Worm (Caenorhabditis elegans) whole organism, L2 larva: Measurements from ENCODE around the gene str-94.
A peak's percentile ranks its signal among the peaks of the same experiment; 100 is the strongest.

ENCODE experiments used
- C34F6.9 ChIP-seq: fragments of 150-350 bp; optimal IDR thresholded peaks from 2 replicates; lab custom pipeline; 2014; ENCODE audit warnings: missing biosample characterization, missing genetic modification characterization
- F13H6.1 ChIP-seq: sonication (generic microtip); optimal IDR thresholded peaks from 2 replicates; lab custom pipeline; 2016; ENCODE audit warnings: missing genetic modification characterization, missing compliant biosample characterization
- R02D3.7 ChIP-seq: fragments of 150-350 bp; optimal IDR thresholded peaks from 2 replicates; lab custom pipeline; 2014; ENCODE audit warnings: missing biosample characterization, missing genetic modification characterization
- ZK546.5 ChIP-seq: sonication (generic microtip); optimal IDR thresholded peaks from 2 replicates; lab custom pipeline; 2017; ENCODE audit warnings: missing biosample characterization, missing genetic modification characterization
- alr-1 ChIP-seq: fragments of 150-350 bp; optimal IDR thresholded peaks from 2 replicates; lab custom pipeline; 2014; ENCODE audit warnings: missing biosample characterization, missing genetic modification characterization
- aly-2 ChIP-seq: fragments of 150-350 bp; optimal IDR thresholded peaks from 2 replicates; lab custom pipeline; 2014; ENCODE audit warnings: missing biosample characterization, missing genetic modification characterization
- ama-1 ChIP-seq: fragments of 150-350 bp; optimal IDR thresholded peaks from 2 replicates; lab custom pipeline; 2018; ENCODE audit warnings: inconsistent platforms
- blmp-1 ChIP-seq: sonication (generic microtip); optimal IDR thresholded peaks from 2 replicates; lab custom pipeline; 2017; ENCODE audit warnings: missing genetic modification characterization, mild to moderate bottlenecking, missing compliant biosample characterization, antibody characterized with exemption, moderate library complexity; ENCODE audit not compliant: insufficient read depth
- ceh-16 ChIP-seq: fragments of 150-350 bp; optimal IDR thresholded peaks from 2 replicates; lab custom pipeline; 2014; ENCODE audit warnings: missing biosample characterization, missing genetic modification characterization
- ceh-82 ChIP-seq: fragments of 150-350 bp; optimal IDR thresholded peaks from 2 replicates; lab custom pipeline; 2014; ENCODE audit warnings: missing biosample characterization, missing genetic modification characterization
- crh-2 ChIP-seq: sonication (generic microtip); optimal IDR thresholded peaks from 2 replicates; lab custom pipeline; 2017; ENCODE audit warnings: missing biosample characterization, missing genetic modification characterization
- dmd-4 ChIP-seq: sonication (generic microtip); optimal IDR thresholded peaks from 2 replicates; lab custom pipeline; 2017; ENCODE audit warnings: missing biosample characterization, missing genetic modification characterization
- egl-27 ChIP-seq: sonication (generic microtip); optimal IDR thresholded peaks from 3 replicates; lab custom pipeline; 2017; ENCODE audit warnings: missing biosample characterization, missing genetic modification reagents, missing genetic modification characterization
- elt-1 ChIP-seq: fragments of 150-350 bp; optimal IDR thresholded peaks from 2 replicates; lab custom pipeline; 2014; ENCODE audit warnings: missing biosample characterization, missing genetic modification characterization
- elt-3 ChIP-seq: sonication (generic microtip); optimal IDR thresholded peaks from 2 replicates; lab custom pipeline; 2017; ENCODE audit warnings: missing biosample characterization, missing genetic modification characterization
- fos-1 ChIP-seq: fragments of 150-350 bp; optimal IDR thresholded peaks from 2 replicates; lab custom pipeline; 2014; ENCODE audit warnings: missing biosample characterization, missing genetic modification characterization
- lin-11 ChIP-seq: fragments of 150-350 bp; sonication (generic microtip); optimal IDR thresholded peaks from 2 replicates; lab custom pipeline; 2014; ENCODE audit warnings: missing biosample characterization, missing genetic modification characterization, inconsistent platforms, mixed read lengths
- lin-13 ChIP-seq: fragments of 150-350 bp; optimal IDR thresholded peaks from 2 replicates; lab custom pipeline; 2014; ENCODE audit warnings: missing biosample characterization, missing genetic modification reagents, missing genetic modification characterization
- lin-39 ChIP-seq: fragments of 150-350 bp; optimal IDR thresholded peaks from 2 replicates; lab custom pipeline; 2014; ENCODE audit warnings: missing biosample characterization, missing genetic modification reagents, missing genetic modification characterization
- lsy-2 ChIP-seq, 2 experiments: fragments of 150-350 bp in 1 of 2; sonication (generic microtip) in 1 of 2; optimal IDR thresholded peaks; 2 replicates each; lab custom pipeline; 2014 to 2017; ENCODE audit warnings: missing biosample characterization in 2 of 2, missing genetic modification characterization in 2 of 2
- mab-5 ChIP-seq: fragments of 150-350 bp; optimal IDR thresholded peaks from 2 replicates; lab custom pipeline; 2014; ENCODE audit warnings: missing biosample characterization, missing genetic modification characterization
- mbf-1 ChIP-seq: sonication (generic microtip); optimal IDR thresholded peaks from 2 replicates; lab custom pipeline; 2017; ENCODE audit warnings: missing biosample characterization, missing genetic modification characterization
- mdl-1 ChIP-seq, 2 experiments: fragments of 150-350 bp in 1 of 2; sonication (generic microtip) in 1 of 2; optimal IDR thresholded peaks; 2 replicates each; lab custom pipeline; 2017; ENCODE audit warnings: missing biosample characterization in 2 of 2, missing genetic modification characterization in 2 of 2
- nhr-10 ChIP-seq: sonication (generic microtip); optimal IDR thresholded peaks from 2 replicates; lab custom pipeline; 2017; ENCODE audit warnings: missing biosample characterization, missing genetic modification characterization
- nhr-11 ChIP-seq: fragments of 150-350 bp; optimal IDR thresholded peaks from 2 replicates; lab custom pipeline; 2014; ENCODE audit warnings: missing biosample characterization, missing genetic modification characterization
- nhr-12 ChIP-seq: fragments of 150-350 bp; optimal IDR thresholded peaks from 2 replicates; lab custom pipeline; 2014; ENCODE audit warnings: missing biosample characterization, missing genetic modification characterization
- nhr-129 ChIP-seq: fragments of 150-350 bp; optimal IDR thresholded peaks from 2 replicates; lab custom pipeline; 2014; ENCODE audit warnings: missing biosample characterization, missing genetic modification characterization
- nhr-23 ChIP-seq: fragments of 150-350 bp; optimal IDR thresholded peaks from 2 replicates; lab custom pipeline; 2014; ENCODE audit warnings: missing biosample characterization, missing genetic modification reagents, missing genetic modification characterization
- nhr-6 ChIP-seq: fragments of 150-350 bp; optimal IDR thresholded peaks from 2 replicates; lab custom pipeline; 2014; ENCODE audit warnings: missing biosample characterization, missing genetic modification characterization
- sem-4 ChIP-seq: fragments of 150-350 bp; optimal IDR thresholded peaks from 2 replicates; lab custom pipeline; 2014; ENCODE audit warnings: missing biosample characterization, missing genetic modification reagents, missing genetic modification characterization
- skn-1 ChIP-seq: sonication (generic microtip); optimal IDR thresholded peaks from 2 replicates; lab custom pipeline; 2017; ENCODE audit warnings: missing biosample characterization, missing genetic modification characterization
- sma-3 ChIP-seq: sonication (generic microtip); optimal IDR thresholded peaks from 2 replicates; lab custom pipeline; 2016; ENCODE audit warnings: missing genetic modification reagents, missing genetic modification characterization, missing compliant biosample characterization
- sma-9 ChIP-seq, 2 experiments: fragments of 150-350 bp in 1 of 2; sonication (generic microtip) in 1 of 2; optimal IDR thresholded peaks; 2 replicates each; lab custom pipeline; 2014 to 2016; ENCODE audit warnings: missing genetic modification characterization in 2 of 2, mild to moderate bottlenecking in 1 of 2, missing biosample characterization in 1 of 2, missing compliant biosample characterization in 1 of 2, missing genetic modification reagents in 1 of 2, moderate library complexity in 1 of 2
- snpc-4 ChIP-seq: fragments of 150-350 bp; optimal IDR thresholded peaks from 2 replicates; lab custom pipeline; 2014; ENCODE audit warnings: missing biosample characterization, missing genetic modification characterization
- unc-39 ChIP-seq: fragments of 150-350 bp; optimal IDR thresholded peaks from 2 replicates; lab custom pipeline; 2014; ENCODE audit warnings: missing biosample characterization, missing genetic modification characterization
- unc-55 ChIP-seq: fragments of 150-350 bp; sonication (generic microtip); optimal IDR thresholded peaks from 3 replicates; lab custom pipeline; 2014; ENCODE audit warnings: missing biosample characterization, missing genetic modification reagents, missing genetic modification characterization
- unc-62 ChIP-seq: fragments of 150-350 bp; optimal IDR thresholded peaks from 2 replicates; lab custom pipeline; 2014; ENCODE audit warnings: missing biosample characterization, missing genetic modification reagents, missing genetic modification characterization
- ztf-1 ChIP-seq: fragments of 200-800 bp; sonication (Bioruptor generic); conservative IDR thresholded peaks from 2 replicates; pipeline ENCODE4 v1.3.6; 2022; ENCODE audit warnings: missing genetic modification characterization, missing compliant biosample characterization

The str-94 gene

DNA sequence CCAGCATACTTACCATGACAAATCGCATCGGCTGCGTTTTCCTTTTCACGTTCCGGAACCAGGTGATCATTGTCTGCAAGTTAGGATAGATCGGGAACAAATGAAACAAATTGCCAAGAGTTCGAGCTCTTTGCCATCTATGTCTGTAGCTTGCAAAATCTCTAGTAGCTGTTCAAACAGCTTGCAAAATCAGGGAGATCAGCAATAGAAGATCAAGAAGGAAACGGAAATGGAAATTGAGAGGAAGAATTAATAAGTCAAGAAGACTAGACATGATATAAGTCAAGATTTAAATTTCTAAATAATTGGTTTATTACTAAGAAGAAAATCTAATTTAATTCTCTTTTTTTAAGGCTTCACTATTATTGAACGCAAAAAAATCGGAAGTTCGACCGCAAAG, 16.8 kb downstream of the str-94 start, which contains the start of gene F07C3.3:
Gene F07C3.3 (minus strand): TSS at position 101 of the 400 bp plus-strand sequence.
- TF ChIP-seq sma-9 (GFP tag; optimal IDR thresholded peaks at IDR 0.05; lab: Kevin White, UChicago) (no peak), sma-9 (tag; optimal IDR thresholded peaks at IDR 0.05; lab: Kevin White, UChicago) (no peak), ceh-82 (tag; lab: Kevin White, UChicago) (no peak), nhr-23 (no peak), nhr-10 (tag; lab: Kevin White, UChicago) (no peak), nhr-6 (no peak), lin-13 (no peak), C34F6.9 (tag; lab: Kevin White, UChicago) (no peak), alr-1 (tag; lab: Kevin White, UChicago) (no peak), fos-1 (tag; lab: Kevin White, UChicago) (no peak), elt-1 (tag; lab: Kevin White, UChicago) (no peak)

DNA sequence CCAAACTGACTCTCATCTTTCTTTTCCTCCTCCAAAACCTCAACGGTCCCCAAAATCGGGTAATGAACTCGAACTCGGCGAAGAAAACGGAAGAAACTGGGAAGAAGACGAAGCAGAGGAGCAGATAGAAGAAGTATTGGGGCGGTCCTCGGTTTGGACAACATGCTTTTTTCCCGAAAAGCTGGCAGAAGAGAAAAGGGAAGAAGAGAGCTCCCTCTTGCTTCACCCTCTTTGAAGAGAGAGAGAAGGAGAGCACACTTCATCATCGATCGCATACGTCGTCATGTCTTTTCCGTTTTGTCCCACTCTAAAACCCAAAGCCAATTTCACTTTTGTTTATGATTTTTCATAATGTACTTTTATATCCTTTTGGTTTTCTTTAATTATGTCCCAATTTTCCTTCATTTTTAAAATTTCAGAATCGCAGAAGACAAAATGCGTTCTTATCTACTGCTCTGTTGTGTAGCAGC, 23.4 kb downstream of the str-94 start, which contains the start of gene F07C3.2:
Gene F07C3.2 (plus strand): TSS at position 420 of the 470 bp plus-strand sequence.
- TF ChIP-seq C34F6.9 (tag; lab: Kevin White, UChicago) = peak; percentile 54
- TF ChIP-seq skn-1 (tag; lab: Kevin White, UChicago) = no peak
- peak; percentile 49 for TF ChIP-seq unc-55 (GFP tag; lab: Kevin White, UChicago)
- TF ChIP-seq lsy-2 (tag; optimal IDR thresholded peaks at IDR 0.05; lab: Kevin White, UChicago) = peak in 1 of 2 experiments; percentile 36
- peak; percentile 8 for TF ChIP-seq nhr-129
- TF ChIP-seq aly-2 (tag; lab: Kevin White, UChicago) = no peak
- peak; percentile 16 for TF ChIP-seq crh-2 (tag; lab: Kevin White, UChicago)
- TF ChIP-seq ama-1 (lab: Kevin White, UChicago) = no peak

DNA sequence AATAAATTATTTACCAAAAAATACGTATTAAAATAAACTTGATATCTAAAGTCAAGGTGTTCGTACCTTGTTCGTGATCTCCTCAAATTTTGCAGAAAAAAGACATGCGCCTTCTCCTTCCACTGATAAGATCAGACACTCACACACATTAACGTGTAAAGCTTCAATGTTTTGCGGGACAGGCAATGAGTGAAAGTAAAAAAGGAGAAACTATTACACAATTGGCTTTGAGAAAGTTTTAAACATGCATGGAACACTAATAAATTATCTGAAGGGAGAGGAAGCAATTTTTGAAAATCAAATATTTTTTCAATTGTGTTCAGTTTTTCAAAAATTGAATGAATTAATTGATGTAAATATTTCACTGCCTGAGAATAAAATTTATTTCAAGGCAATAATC, 24.1 kb downstream of the str-94 start:
- TF ChIP-seq unc-55 (GFP tag; lab: Kevin White, UChicago) (peak; percentile 26), blmp-1 (peak; percentile 74), nhr-23 (no peak)

DNA sequence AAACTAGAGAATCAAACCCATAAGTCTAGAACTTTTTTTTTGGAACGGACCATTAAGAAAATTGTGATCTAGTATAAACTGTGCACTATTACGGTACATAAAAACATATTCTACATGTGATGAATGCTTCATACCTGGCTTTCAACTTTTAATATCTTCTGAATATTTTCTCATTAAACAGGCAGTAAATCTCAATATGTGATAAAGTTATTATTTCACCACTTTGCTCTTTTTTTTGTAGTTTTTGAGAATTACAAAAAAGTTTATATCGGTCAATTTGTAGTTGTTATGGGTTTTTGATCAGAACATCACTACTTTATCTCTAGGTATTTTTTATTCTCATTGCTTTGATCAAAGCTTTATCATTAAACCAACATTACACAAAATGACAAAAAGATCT, 24.7 kb downstream of the str-94 start:
- no peak for TF ChIP-seq elt-1 (tag; lab: Kevin White, UChicago)
- TF ChIP-seq lin-39 = no peak

DNA sequence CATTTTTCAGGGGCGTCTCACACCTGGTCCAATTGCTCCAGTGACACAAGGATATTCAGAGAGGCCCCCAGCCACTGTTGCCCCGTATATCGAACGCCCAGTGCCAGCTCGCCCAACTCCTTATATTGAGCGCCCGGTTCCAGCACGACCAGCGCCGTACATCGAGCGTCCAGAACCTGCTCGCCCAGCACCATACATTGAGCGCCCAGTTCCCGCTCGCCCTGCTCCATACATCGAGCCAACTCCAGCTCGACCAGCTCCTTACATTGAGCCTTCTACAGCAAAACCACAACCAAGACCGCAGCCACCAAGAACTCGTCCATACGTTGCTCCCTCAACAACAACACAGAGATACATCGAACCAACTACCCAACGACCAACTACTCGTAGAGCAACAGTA, 26.3 kb downstream of the str-94 start:
- no peak for TF ChIP-seq lin-11 (tag; lab: Kevin White, UChicago)
- no peak for TF ChIP-seq nhr-6
- no peak for TF ChIP-seq R02D3.7 (tag; lab: Kevin White, UChicago)
- TF ChIP-seq mbf-1 (tag; lab: Kevin White, UChicago) = no peak
- no peak for TF ChIP-seq ceh-16
- TF ChIP-seq egl-27 (tag; lab: Kevin White, UChicago) = no peak
- no peak for TF ChIP-seq elt-1 (tag; lab: Kevin White, UChicago)
- no peak for TF ChIP-seq C34F6.9 (tag; lab: Kevin White, UChicago)
- TF ChIP-seq nhr-23 = no peak
- TF ChIP-seq ama-1 (lab: Kevin White, UChicago) = no peak
- TF ChIP-seq ZK546.5 (tag; lab: Kevin White, UChicago) = no peak
- no peak for TF ChIP-seq lin-39
- TF ChIP-seq F13H6.1 = no peak
- no peak for TF ChIP-seq nhr-11 (tag; lab: Kevin White, UChicago)
- TF ChIP-seq alr-1 (tag; lab: Kevin White, UChicago) = no peak
- no peak for TF ChIP-seq sma-9 (GFP tag; optimal IDR thresholded peaks at IDR 0.05; lab: Kevin White, UChicago)
- no peak for TF ChIP-seq sma-9 (tag; optimal IDR thresholded peaks at IDR 0.05; lab: Kevin White, UChicago)
- no peak for TF ChIP-seq dmd-4 (tag; lab: Kevin White, UChicago)
- TF ChIP-seq nhr-12 (tag; lab: Kevin White, UChicago) = no peak
- TF ChIP-seq, all 48 proteins: peak for 0

DNA sequence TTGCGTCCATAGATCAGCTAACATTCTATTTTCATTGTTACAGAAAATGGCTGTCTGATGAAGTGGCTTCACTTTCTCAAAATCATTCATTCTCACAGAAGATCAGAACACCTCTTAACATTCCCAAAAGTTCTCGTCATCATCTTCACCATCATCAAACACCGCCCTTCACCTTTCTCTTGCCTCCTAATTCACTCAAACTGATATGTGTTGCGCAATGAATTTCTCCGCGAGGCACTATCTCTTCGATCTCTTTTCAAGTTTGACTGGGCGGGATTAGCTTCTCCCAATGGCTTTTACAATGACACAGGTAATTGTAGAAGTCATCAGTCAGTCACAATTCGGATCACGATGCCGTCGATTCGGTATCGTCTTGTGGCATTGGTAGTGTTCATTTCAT, 27.5 kb downstream of the str-94 start, which contains the start of gene grd-6:
Gene grd-6 (plus strand): TSS at position 301 of the 400 bp plus-strand sequence.
- no peak for TF ChIP-seq nhr-129
- TF ChIP-seq nhr-23 = no peak
- TF ChIP-seq mab-5 = no peak
- TF ChIP-seq nhr-12 (tag; lab: Kevin White, UChicago) = no peak
- no peak for TF ChIP-seq sma-3
- TF ChIP-seq unc-55 (GFP tag; lab: Kevin White, UChicago) = no peak
- TF ChIP-seq ztf-1 (GFP tag; lab: Robert Waterston, UW) = no peak
- TF ChIP-seq nhr-11 (tag; lab: Kevin White, UChicago) = no peak
- TF ChIP-seq sem-4 (tag; lab: Kevin White, UChicago) = no peak
- TF ChIP-seq blmp-1 = no peak
- no peak for TF ChIP-seq mdl-1 (tag; optimal IDR thresholded peaks at IDR 0.05; lab: Kevin White, UChicago)
- no peak for TF ChIP-seq unc-39
- no peak for TF ChIP-seq snpc-4
- no peak for TF ChIP-seq nhr-6
- TF ChIP-seq ZK546.5 (tag; lab: Kevin White, UChicago) = no peak
- no peak for TF ChIP-seq unc-62 (GFP tag; lab: Kevin White, UChicago)
- TF ChIP-seq ceh-16 = no peak
- TF ChIP-seq elt-3 (tag; lab: Kevin White, UChicago) = no peak
- no peak for TF ChIP-seq nhr-10 (tag; lab: Kevin White, UChicago)
- TF ChIP-seq ama-1 (lab: Kevin White, UChicago) = no peak
